Worm (Caenorhabditis elegans) whole organism, L1 larva: Measurements from ENCODE around the gene ZK666.1.
A peak's percentile ranks its signal among the peaks of the same experiment; 100 is the strongest.

Experiments
- C16A3.4 ChIP-seq: fragments of 150-350 bp; optimal IDR thresholded peaks from 2 replicates; lab custom pipeline; 2014; ENCODE audit warnings: missing biosample characterization, missing genetic modification characterization
- C34B4.2 ChIP-seq: sonication (generic microtip); optimal IDR thresholded peaks from 2 replicates; lab custom pipeline; 2017; ENCODE audit warnings: mild to moderate bottlenecking, missing genetic modification characterization, missing compliant biosample characterization
- F16B12.6 ChIP-seq: fragments of 150-350 bp; optimal IDR thresholded peaks from 2 replicates; lab custom pipeline; 2014; ENCODE audit warnings: missing biosample characterization, missing genetic modification characterization
- alr-1 ChIP-seq: fragments of 200-800 bp; sonication (Bioruptor generic); optimal IDR thresholded peaks from 2 replicates; lab custom pipeline; 2018; ENCODE audit warnings: borderline replicate concordance, mild to moderate bottlenecking, missing genetic modification characterization, missing compliant biosample characterization
- ama-1 ChIP-seq: fragments of 150-350 bp; optimal IDR thresholded peaks from 2 replicates; lab custom pipeline; 2014
- blmp-1 ChIP-seq: fragments of 150-350 bp; optimal IDR thresholded peaks from 2 replicates; lab custom pipeline; 2014; ENCODE audit warnings: missing biosample characterization, missing genetic modification characterization
- ceh-63 ChIP-seq: fragments of 200-800 bp; sonication (Bioruptor generic); optimal IDR thresholded peaks from 2 replicates; lab custom pipeline; 2018; ENCODE audit warnings: mild to moderate bottlenecking, missing genetic modification characterization, missing compliant biosample characterization
- ceh-90 ChIP-seq: sonication (generic microtip); optimal IDR thresholded peaks from 2 replicates; lab custom pipeline; 2016; ENCODE audit warnings: missing genetic modification characterization, missing compliant biosample characterization
- dsc-1 ChIP-seq: sonication (generic microtip); optimal IDR thresholded peaks from 2 replicates; lab custom pipeline; 2016; ENCODE audit warnings: mild to moderate bottlenecking, missing genetic modification characterization, missing compliant biosample characterization
- efl-1 ChIP-seq, 4 experiments: fragments of 150-350 bp; optimal IDR thresholded peaks in 3 of 4; peaks in 1 of 4; 1 replicate in 1 of 4; 2 replicates in 3 of 4; lab custom pipeline; 2014; ENCODE audit warnings: missing biosample characterization in 2 of 4, missing genetic modification characterization in 2 of 4, missing genetic modification reagents in 2 of 4
- egl-13 ChIP-seq: sonication (generic microtip); optimal IDR thresholded peaks from 2 replicates; lab custom pipeline; 2016; ENCODE audit warnings: missing genotype, missing genetic modification reagents, missing genetic modification characterization, missing compliant biosample characterization
- elt-2 ChIP-seq: sonication (generic microtip); optimal IDR thresholded peaks from 2 replicates; lab custom pipeline; 2016; ENCODE audit warnings: missing genetic modification characterization, mild to moderate bottlenecking, inconsistent platforms, missing compliant biosample characterization, missing genetic modification reagents
- fkh-10 ChIP-seq: sonication (generic microtip); optimal IDR thresholded peaks from 2 replicates; lab custom pipeline; 2017; ENCODE audit warnings: missing biosample characterization, missing genetic modification reagents, missing genetic modification characterization
- fkh-4 ChIP-seq: sonication (generic microtip); optimal IDR thresholded peaks from 2 replicates; lab custom pipeline; 2016; ENCODE audit warnings: missing compliant biosample characterization, missing genetic modification characterization, borderline replicate concordance
- fkh-8 ChIP-seq: sonication (generic microtip); optimal IDR thresholded peaks from 2 replicates; lab custom pipeline; 2016; ENCODE audit warnings: mild to moderate bottlenecking, missing genetic modification characterization, missing compliant biosample characterization
- fos-1 ChIP-seq: fragments of 150-350 bp; optimal IDR thresholded peaks from 2 replicates; lab custom pipeline; 2014; ENCODE audit warnings: missing biosample characterization, missing genetic modification characterization
- hpl-2 ChIP-seq: fragments of 150-350 bp; optimal IDR thresholded peaks from 2 replicates; lab custom pipeline; 2014; ENCODE audit warnings: missing biosample characterization, missing genetic modification reagents, missing genetic modification characterization
- irx-1 ChIP-seq: sonication (generic microtip); optimal IDR thresholded peaks from 2 replicates; lab custom pipeline; 2016; ENCODE audit warnings: missing genetic modification characterization, missing compliant biosample characterization
- isw-1 ChIP-seq: fragments of 200-800 bp; sonication (Bioruptor generic); IDR thresholded peaks from 2 replicates; pipeline ENCODE4 v1.3.6; 2022; ENCODE audit warnings: missing genetic modification characterization, missing compliant biosample characterization
- lin-13 ChIP-seq: fragments of 150-350 bp; optimal IDR thresholded peaks from 2 replicates; lab custom pipeline; 2014; ENCODE audit warnings: missing biosample characterization, missing genetic modification reagents, missing genetic modification characterization
- lin-14 ChIP-seq: fragments of 200-800 bp; sonication (Bioruptor generic); optimal IDR thresholded peaks from 2 replicates; lab custom pipeline; 2018; ENCODE audit warnings: mild to moderate bottlenecking, missing genetic modification characterization, moderate library complexity, missing compliant biosample characterization
- lin-15B ChIP-seq: fragments of 150-350 bp; sonication (generic microtip); optimal IDR thresholded peaks from 3 replicates; lab custom pipeline; 2014; ENCODE audit warnings: missing biosample characterization, missing genetic modification characterization
- lin-35 ChIP-seq, 2 experiments: fragments of 150-350 bp; optimal IDR thresholded peaks; 2 replicates each; lab custom pipeline; 2014; ENCODE audit warnings: missing biosample characterization in 2 of 2, missing genetic modification characterization in 2 of 2, missing genetic modification reagents in 2 of 2
- lin-39 ChIP-seq: fragments of 150-350 bp; optimal IDR thresholded peaks from 2 replicates; lab custom pipeline; 2014; ENCODE audit warnings: missing biosample characterization, missing genetic modification reagents, missing genetic modification characterization
- lir-3 ChIP-seq: sonication (generic microtip); optimal IDR thresholded peaks from 2 replicates; lab custom pipeline; 2016; ENCODE audit warnings: mild to moderate bottlenecking, missing genetic modification characterization, moderate library complexity, missing compliant biosample characterization; ENCODE audit not compliant: poor library complexity
- lsy-2 ChIP-seq, 2 experiments: fragments of 150-350 bp; optimal IDR thresholded peaks; 2 replicates each; lab custom pipeline; 2014; ENCODE audit warnings: missing biosample characterization in 2 of 2, missing genetic modification characterization in 2 of 2
- mab-9 ChIP-seq: fragments of 200-800 bp; sonication (Bioruptor generic); IDR thresholded peaks from 2 replicates; pipeline ENCODE4 v1.3.6; 2022; ENCODE audit warnings: missing genetic modification reagents, missing genetic modification characterization, missing compliant biosample characterization
- mef-2 ChIP-seq: fragments of 150-350 bp; optimal IDR thresholded peaks from 2 replicates; lab custom pipeline; 2014; ENCODE audit warnings: missing biosample characterization, missing genetic modification characterization
- nhr-11 ChIP-seq: fragments of 150-350 bp; optimal IDR thresholded peaks from 2 replicates; lab custom pipeline; 2014; ENCODE audit warnings: missing biosample characterization, missing genetic modification characterization
- nhr-19 ChIP-seq: fragments of 200-800 bp; sonication (Bioruptor generic); conservative IDR thresholded peaks from 2 replicates; pipeline ENCODE4 v1.3.6; 2022; ENCODE audit warnings: missing genetic modification characterization, missing compliant biosample characterization
- nhr-237 ChIP-seq: fragments of 150-350 bp; optimal IDR thresholded peaks from 2 replicates; lab custom pipeline; 2014; ENCODE audit warnings: missing biosample characterization, missing genetic modification characterization
- nhr-28 ChIP-seq: fragments of 150-350 bp; optimal IDR thresholded peaks from 2 replicates; lab custom pipeline; 2014; ENCODE audit warnings: missing biosample characterization, missing genetic modification characterization
- nhr-47 ChIP-seq: sonication (generic microtip); optimal IDR thresholded peaks from 2 replicates; lab custom pipeline; 2016; ENCODE audit warnings: mild to moderate bottlenecking, missing genetic modification characterization, moderate library complexity, missing compliant biosample characterization
- nhr-71 ChIP-seq: sonication (generic microtip); optimal IDR thresholded peaks from 2 replicates; lab custom pipeline; 2016; ENCODE audit warnings: mild to moderate bottlenecking, missing genetic modification characterization, moderate library complexity, missing compliant biosample characterization
- nhr-90 ChIP-seq: sonication (generic microtip); optimal IDR thresholded peaks from 2 replicates; lab custom pipeline; 2016; ENCODE audit warnings: mild to moderate bottlenecking, missing genetic modification characterization, missing compliant biosample characterization; ENCODE audit not compliant: poor library complexity
- pax-3 ChIP-seq: fragments of 200-800 bp; sonication (Bioruptor generic); optimal IDR thresholded peaks from 2 replicates; lab custom pipeline; 2018; ENCODE audit warnings: mild to moderate bottlenecking, missing genetic modification characterization, moderate library complexity, missing compliant biosample characterization
- pqm-1 ChIP-seq: sonication (generic microtip); optimal IDR thresholded peaks from 3 replicates; lab custom pipeline; 2017; ENCODE audit warnings: missing biosample characterization, missing genetic modification characterization
- rnt-1 ChIP-seq: sonication (generic microtip); optimal IDR thresholded peaks from 2 replicates; lab custom pipeline; 2016; ENCODE audit warnings: mild to moderate bottlenecking, missing genetic modification characterization, moderate library complexity, missing compliant biosample characterization
- skn-1 ChIP-seq: fragments of 150-350 bp; optimal IDR thresholded peaks from 2 replicates; lab custom pipeline; 2014; ENCODE audit warnings: missing biosample characterization, missing genetic modification characterization
- snpc-4 ChIP-seq: fragments of 150-350 bp; optimal IDR thresholded peaks from 2 replicates; lab custom pipeline; 2014; ENCODE audit warnings: missing biosample characterization, missing genetic modification characterization
- snu-23 ChIP-seq: sonication (generic microtip); optimal IDR thresholded peaks from 2 replicates; lab custom pipeline; 2016; ENCODE audit warnings: missing genetic modification characterization, missing compliant biosample characterization
- sox-4 ChIP-seq: sonication (generic microtip); optimal IDR thresholded peaks from 2 replicates; lab custom pipeline; 2016; ENCODE audit warnings: missing genetic modification characterization, missing compliant biosample characterization
- sptf-1 ChIP-seq: fragments of 150-350 bp; optimal IDR thresholded peaks from 2 replicates; lab custom pipeline; 2014; ENCODE audit warnings: missing biosample characterization, missing genetic modification characterization
- tbx-2 ChIP-seq: sonication (generic microtip); optimal IDR thresholded peaks from 2 replicates; lab custom pipeline; 2016; ENCODE audit warnings: missing genetic modification characterization, missing compliant biosample characterization
- tlp-1 ChIP-seq: fragments of 150-350 bp; optimal IDR thresholded peaks from 2 replicates; lab custom pipeline; 2014; ENCODE audit warnings: missing biosample characterization, missing genetic modification characterization
- unc-30 ChIP-seq: sonication (generic microtip); optimal IDR thresholded peaks from 2 replicates; lab custom pipeline; 2017; ENCODE audit warnings: missing biosample characterization, missing genetic modification characterization
- unc-62 ChIP-seq: fragments of 150-350 bp; optimal IDR thresholded peaks from 2 replicates; lab custom pipeline; 2014; ENCODE audit warnings: missing biosample characterization, missing genetic modification reagents, missing genetic modification characterization
- unc-98 ChIP-seq: fragments of 200-800 bp; sonication (Bioruptor generic); IDR thresholded peaks from 2 replicates; pipeline ENCODE4 v1.3.6; 2022; ENCODE audit warnings: missing genetic modification characterization, missing compliant biosample characterization
- vab-15 ChIP-seq: sonication (generic microtip); optimal IDR thresholded peaks from 2 replicates; lab custom pipeline; 2017; ENCODE audit warnings: missing genotype, mild to moderate bottlenecking, missing genetic modification characterization, missing compliant biosample characterization
- ztf-11 ChIP-seq, 2 experiments: sonication (generic microtip); optimal IDR thresholded peaks; 2 replicates each; lab custom pipeline; 2016 to 2017; ENCODE audit warnings: missing genetic modification characterization in 2 of 2, missing biosample characterization in 1 of 2, missing compliant biosample characterization in 1 of 2
- ztf-4 ChIP-seq: fragments of 150-350 bp; optimal IDR thresholded peaks from 2 replicates; lab custom pipeline; 2014; ENCODE audit warnings: missing biosample characterization, missing genetic modification characterization

Gene ZK666.1

ce11 chrII:10447348-10448316 lies 23.5 kb downstream of the ZK666.1 start, which contains the start of gene ZK673.2:
TSS of gene ZK673.2 (plus strand) at chrII:10448266.
- TF ChIP-seq alr-1 (no peak), ama-1 (lab: Kevin White, UChicago) (no peak), hpl-2 (GFP tag; lab: Kevin White, UChicago) (no peak), irx-1 (tag; lab: Kevin White, UChicago) (no peak), nhr-237 (tag; lab: Kevin White, UChicago) (no peak), sptf-1 (tag; lab: Kevin White, UChicago) (no peak), lin-14 (GFP tag; lab: Kevin White, UChicago) (peak; percentile 64), unc-62 (GFP tag; lab: Kevin White, UChicago) (no peak), rnt-1 (peak; percentile 3), ztf-4 (tag; lab: Kevin White, UChicago) (no peak), lin-35 (GFP tag; optimal IDR thresholded peaks at IDR 0.05; lab: Kevin White, UChicago) (peak in 1 of 2 experiments; percentile 51), lin-15B (tag; lab: Kevin White, UChicago) (no peak), lin-39 (no peak), pqm-1 (tag; lab: Kevin White, UChicago) (no peak), lin-13 (GFP tag; lab: Kevin White, UChicago) (peak; percentile 21), snpc-4 (tag; lab: Kevin White, UChicago) (no peak), mab-9 (no peak), nhr-11 (tag; lab: Kevin White, UChicago) (peak; percentile 32), snu-23 (GFP tag; lab: Kevin White, UChicago) (peak; percentile 55), efl-1 (optimal IDR thresholded peaks at IDR 0.05; lab: Kevin White, UChicago) (no peak), efl-1 (GFP tag; optimal IDR thresholded peaks at IDR 0.05 in 1 of 2; lab: Kevin White, UChicago) (peak; percentile 7 to 93), sox-4 (no peak), tbx-2 (tag; lab: Kevin White, UChicago) (no peak), fkh-10 (GFP tag; lab: Kevin White, UChicago) (no peak), nhr-19 (peak; percentile 45; the same call in 1 of the 2 replicates), skn-1 (no peak), unc-30 (tag; lab: Kevin White, UChicago) (no peak), elt-2 (tag; lab: Kevin White, UChicago) (peak; percentile 74), tlp-1 (tag; lab: Kevin White, UChicago) (no peak), ceh-90 (tag; lab: Kevin White, UChicago) (no peak), lir-3 (tag; lab: Kevin White, UChicago) (no peak), nhr-90 (tag; lab: Kevin White, UChicago) (peak; percentile 46), fkh-8 (tag; lab: Kevin White, UChicago) (peak; percentile 29), mef-2 (tag; lab: Kevin White, UChicago) (no peak), blmp-1 (peak; percentile 80), unc-98 (GFP tag; lab: Robert Waterston, UW) (no peak), nhr-71 (tag; lab: Kevin White, UChicago) (peak; percentile 75), pax-3 (tag; lab: Kevin White, UChicago) (no peak), lsy-2 (tag; optimal IDR thresholded peaks at IDR 0.05; lab: Kevin White, UChicago) (peak in 1 of 2 experiments; percentile 53), fos-1 (no peak), dsc-1 (tag; lab: Kevin White, UChicago) (no peak), nhr-28 (no peak), ceh-63 (GFP tag; lab: Kevin White, UChicago) (no peak), C16A3.4 (tag; lab: Kevin White, UChicago) (no peak), ztf-11 (tag; optimal IDR thresholded peaks at IDR 0.05; lab: Kevin White, UChicago) (no peak), fkh-4 (tag; lab: Kevin White, UChicago) (no peak), nhr-47 (no peak), vab-15 (peak; percentile 1), isw-1 (no peak), C34B4.2 (tag; lab: Kevin White, UChicago) (peak; percentile 3), egl-13 (tag; lab: Kevin White, UChicago) (no peak), F16B12.6 (tag; lab: Kevin White, UChicago) (no peak)
